Fruit fly (Drosophila melanogaster) whole organism, embryonic: ENCODE data around the gene Torsin.

ENCODE experiments used
- CG10267 ChIP-seq: fragments of 200-800 bp; sonication (Bioruptor generic); optimal IDR thresholded peaks from 2 replicates; lab custom pipeline; 2018; ENCODE audit warnings: missing biosample characterization, mild to moderate bottlenecking, missing genetic modification characterization, moderate library complexity
- CG10565 ChIP-seq: fragments of 200-800 bp; sonication (Bioruptor generic); optimal IDR thresholded peaks from 3 replicates; lab custom pipeline; 2016; ENCODE audit warnings: missing biosample characterization, mild to moderate bottlenecking, missing genetic modification characterization
- CG10654 ChIP-seq: fragments of 200-800 bp; sonication (Bioruptor generic); optimal IDR thresholded peaks from 2 replicates; lab custom pipeline; 2016; ENCODE audit warnings: missing biosample characterization, missing genetic modification characterization
- CG1233 ChIP-seq: fragments of 200-800 bp; sonication (Bioruptor generic); optimal IDR thresholded peaks from 4 replicates; lab custom pipeline; 2018; ENCODE audit warnings: missing biosample characterization, mild to moderate bottlenecking, missing genetic modification characterization
- CG14965 ChIP-seq: fragments of 200-800 bp; sonication (Bioruptor generic); optimal IDR thresholded peaks from 2 replicates; lab custom pipeline; 2016; ENCODE audit warnings: missing biosample characterization, missing genetic modification characterization, borderline replicate concordance
- CG15073 ChIP-seq: fragments of 200-800 bp; sonication (Bioruptor generic); optimal IDR thresholded peaks from 2 replicates; lab custom pipeline; 2016; ENCODE audit warnings: missing biosample characterization, missing genetic modification characterization
- CG15601 ChIP-seq: fragments of 200-800 bp; sonication (Bioruptor generic); optimal IDR thresholded peaks from 3 replicates; lab custom pipeline; 2019; ENCODE audit warnings: missing biosample characterization, mild to moderate bottlenecking, missing genetic modification characterization, moderate library complexity
- CG2120 ChIP-seq: fragments of 200-800 bp; sonication (Bioruptor generic); optimal IDR thresholded peaks from 3 replicates; lab custom pipeline; 2016; ENCODE audit warnings: missing biosample characterization, missing genetic modification characterization
- CG33557 ChIP-seq: fragments of 200-800 bp; sonication (Bioruptor generic); optimal IDR thresholded peaks from 2 replicates; lab custom pipeline; 2019; ENCODE audit warnings: missing biosample characterization, mild to moderate bottlenecking, missing genetic modification characterization, moderate library complexity
- CG34422 ChIP-seq: fragments of 200-800 bp; sonication (Bioruptor generic); IDR thresholded peaks from 3 replicates; pipeline ENCODE4 v1.3.6; 2022; ENCODE audit warnings: missing biosample characterization, missing genetic modification characterization
- CG4617 ChIP-seq: fragments of 200-800 bp; sonication (Bioruptor generic); optimal IDR thresholded peaks from 3 replicates; lab custom pipeline; 2016; ENCODE audit warnings: missing biosample characterization, missing genetic modification characterization, borderline replicate concordance
- CG4820 ChIP-seq: fragments of 200-800 bp; sonication (Bioruptor generic); optimal IDR thresholded peaks from 3 replicates; lab custom pipeline; 2016; ENCODE audit warnings: missing biosample characterization, missing genetic modification characterization
- CG6689 ChIP-seq: fragments of 200-800 bp; sonication (Bioruptor generic); IDR thresholded peaks from 2 replicates; pipeline ENCODE4 v1.3.6; 2022; ENCODE audit warnings: missing biosample characterization, missing genetic modification characterization
- CG8924 ChIP-seq: fragments of 200-800 bp; optimal IDR thresholded peaks from 3 replicates; lab custom pipeline; 2019; ENCODE audit warnings: missing biosample characterization, mild to moderate bottlenecking, missing genetic modification characterization, moderate library complexity
- Deaf1 ChIP-seq: fragments of 200-800 bp; optimal IDR thresholded peaks from 3 replicates; lab custom pipeline; 2019; ENCODE audit warnings: missing biosample characterization, mild to moderate bottlenecking, missing genetic modification characterization, moderate library complexity
- Dll ChIP-seq: fragments of 200-800 bp; sonication (Bioruptor generic); IDR thresholded peaks from 4 replicates; pipeline ENCODE4 v1.3.6; 2022; ENCODE audit warnings: missing biosample characterization, missing genetic modification characterization; ENCODE audit not compliant: partially characterized antibody
- Fer1 ChIP-seq: fragments of 200-800 bp; sonication (Bioruptor generic); optimal IDR thresholded peaks from 2 replicates; lab custom pipeline; 2017; ENCODE audit warnings: missing biosample characterization, mild to moderate bottlenecking, missing genetic modification characterization
- Fer2 ChIP-seq: fragments of 200-800 bp; sonication (Bioruptor generic); optimal IDR thresholded peaks from 2 replicates; lab custom pipeline; 2018; ENCODE audit warnings: missing biosample characterization, mild to moderate bottlenecking, missing genetic modification characterization, moderate library complexity
- Hsf ChIP-seq: fragments of 200-800 bp; sonication (Bioruptor generic); optimal IDR thresholded peaks from 3 replicates; lab custom pipeline; 2016; ENCODE audit warnings: missing biosample characterization, missing genetic modification characterization
- Jarid2 ChIP-seq: fragments of 200-800 bp; sonication (Bioruptor generic); optimal IDR thresholded peaks from 3 replicates; lab custom pipeline; 2017; ENCODE audit warnings: mild to moderate bottlenecking, missing biosample characterization, missing genetic modification reagents, missing genetic modification characterization
- Oli ChIP-seq: fragments of 200-800 bp; sonication (Bioruptor generic); optimal IDR thresholded peaks from 2 replicates; lab custom pipeline; 2018; ENCODE audit warnings: missing biosample characterization, mild to moderate bottlenecking, missing genetic modification characterization, moderate library complexity
- Ssrp ChIP-seq: fragments of 200-800 bp; sonication (Bioruptor generic); optimal IDR thresholded peaks from 2 replicates; lab custom pipeline; 2018; ENCODE audit warnings: missing biosample characterization, mild to moderate bottlenecking, missing genetic modification characterization, moderate library complexity
- Xrp1 ChIP-seq: fragments of 200-800 bp; sonication (Bioruptor generic); IDR thresholded peaks from 2 replicates; pipeline ENCODE4 v1.3.6; 2022; ENCODE audit warnings: missing biosample characterization, missing genetic modification characterization
- ap ChIP-seq: fragments of 200-800 bp; sonication (Bioruptor generic); IDR thresholded peaks from 2 replicates; pipeline ENCODE4 v1.3.6; 2022; ENCODE audit warnings: missing biosample characterization, missing genetic modification characterization
- br ChIP-seq: fragments of >200 bp; optimal IDR thresholded peaks from 2 replicates; lab custom pipeline; 2017
- cas ChIP-seq: fragments of 200-800 bp; sonication (Bioruptor generic); IDR thresholded peaks from 2 replicates; pipeline ENCODE4 v1.3.6; 2022; ENCODE audit warnings: missing biosample characterization, missing genetic modification characterization
- croc ChIP-seq: fragments of 200-800 bp; sonication (Bioruptor generic); conservative IDR thresholded peaks from 3 replicates; pipeline ENCODE4 v1.3.6; 2022; ENCODE audit warnings: missing biosample characterization, missing genetic modification characterization
- ewg ChIP-seq: fragments of 200-800 bp; sonication (Bioruptor generic); optimal IDR thresholded peaks from 3 replicates; lab custom pipeline; 2017; ENCODE audit warnings: mild to moderate bottlenecking, missing biosample characterization, missing genetic modification reagents, missing genetic modification characterization
- gce ChIP-seq: fragments of 200-800 bp; sonication (Bioruptor generic); IDR thresholded peaks from 3 replicates; pipeline ENCODE4 v1.3.6; 2022; ENCODE audit warnings: missing biosample characterization, missing genetic modification characterization
- inv ChIP-seq: fragments of 200-800 bp; sonication (Bioruptor generic); IDR thresholded peaks from 2 replicates; pipeline ENCODE4 v1.3.6; 2022; ENCODE audit warnings: missing biosample characterization, missing genetic modification characterization; ENCODE audit not compliant: partially characterized antibody
- lab ChIP-seq: fragments of 200-800 bp; sonication (Bioruptor generic); optimal IDR thresholded peaks from 3 replicates; lab custom pipeline; 2017; ENCODE audit warnings: missing biosample characterization, missing genetic modification characterization, mild to moderate bottlenecking, moderate library complexity, missing genetic modification reagents
- maf-S ChIP-seq: fragments of 200-800 bp; sonication (Bioruptor generic); optimal IDR thresholded peaks from 2 replicates; lab custom pipeline; 2016; ENCODE audit warnings: missing biosample characterization, missing genetic modification characterization
- mam ChIP-seq: fragments of 200-800 bp; sonication (Bioruptor generic); optimal IDR thresholded peaks from 3 replicates; lab custom pipeline; 2016; ENCODE audit warnings: missing biosample characterization, missing genetic modification characterization
- nau ChIP-seq: fragments of 200-800 bp; sonication (Bioruptor generic); optimal IDR thresholded peaks from 3 replicates; lab custom pipeline; 2017; ENCODE audit warnings: missing biosample characterization, mild to moderate bottlenecking, missing genetic modification characterization, missing genetic modification reagents
- nom ChIP-seq: fragments of 200-800 bp; sonication (Bioruptor generic); optimal IDR thresholded peaks from 2 replicates; lab custom pipeline; 2017; ENCODE audit warnings: missing biosample characterization, missing genetic modification characterization, mild to moderate bottlenecking, moderate library complexity, missing genetic modification reagents
- pfk ChIP-seq: fragments of 200-800 bp; sonication (Bioruptor generic); optimal IDR thresholded peaks from 2 replicates; lab custom pipeline; 2018; ENCODE audit warnings: missing biosample characterization, mild to moderate bottlenecking, missing genetic modification characterization, moderate library complexity
- prd ChIP-seq, 3 experiments: fragments of >200 bp in 2 of 3; fragments of 200-800 bp in 1 of 3; sonication (Bioruptor generic) in 1 of 3; optimal IDR thresholded peaks in 2 of 3; IDR thresholded peaks in 1 of 3; 2 replicates in 2 of 3; 3 replicates in 1 of 3; pipeline versions ENCODE4 v1.3.6 to Lab custom; 2017 to 2022; ENCODE audit warnings: missing biosample characterization in 1 of 3, missing genetic modification characterization in 1 of 3
- schlank ChIP-seq: fragments of 200-800 bp; sonication (Bioruptor generic); optimal IDR thresholded peaks from 2 replicates; lab custom pipeline; 2018; ENCODE audit warnings: missing biosample characterization, mild to moderate bottlenecking, missing genetic modification characterization
- sqz ChIP-seq: fragments of 200-800 bp; sonication (Bioruptor generic); optimal IDR thresholded peaks from 3 replicates; lab custom pipeline; 2018; ENCODE audit warnings: missing biosample characterization, mild to moderate bottlenecking, missing genetic modification characterization
- tin ChIP-seq: fragments of 200-800 bp; sonication (Bioruptor generic); optimal IDR thresholded peaks from 3 replicates; lab custom pipeline; 2016; ENCODE audit warnings: missing biosample characterization, missing genetic modification characterization
- tll ChIP-seq, 2 experiments: fragments of 200-800 bp in 1 of 2; fragments of >200 bp in 1 of 2; sonication (Bioruptor generic) in 1 of 2; optimal IDR thresholded peaks; 2 replicates each; lab custom pipeline; 2017 to 2019; ENCODE audit warnings: missing biosample characterization in 2 of 2, missing genetic modification characterization in 2 of 2, mild to moderate bottlenecking in 1 of 2, moderate library complexity in 1 of 2
- toy ChIP-seq: fragments of 200-800 bp; sonication (Bioruptor generic); IDR thresholded peaks from 2 replicates; pipeline ENCODE4 v1.3.6; 2022; ENCODE audit warnings: missing biosample characterization, missing genetic modification characterization
- trem ChIP-seq: fragments of 200-800 bp; optimal IDR thresholded peaks from 3 replicates; lab custom pipeline; 2019; ENCODE audit warnings: missing biosample characterization, mild to moderate bottlenecking, missing genetic modification characterization, moderate library complexity
- trh ChIP-seq: fragments of 200-800 bp; sonication (Bioruptor generic); optimal IDR thresholded peaks from 2 replicates; lab custom pipeline; 2016; ENCODE audit warnings: missing biosample characterization, missing genetic modification characterization
- unc-4 ChIP-seq: fragments of 200-800 bp; sonication (Bioruptor generic); IDR thresholded peaks from 2 replicates; pipeline ENCODE4 v1.3.6; 2022; ENCODE audit warnings: missing biosample characterization, missing genetic modification characterization; ENCODE audit not compliant: partially characterized antibody
- wor ChIP-seq: fragments of 200-800 bp; sonication (Bioruptor generic); IDR thresholded peaks from 2 replicates; pipeline ENCODE4 v1.3.6; 2022; ENCODE audit warnings: missing biosample characterization, missing genetic modification characterization
- zf30C ChIP-seq: fragments of 200-800 bp; sonication (Bioruptor generic); optimal IDR thresholded peaks from 3 replicates; lab custom pipeline; 2018; ENCODE audit warnings: missing biosample characterization, mild to moderate bottlenecking, missing genetic modification characterization

The Torsin gene

DNA sequence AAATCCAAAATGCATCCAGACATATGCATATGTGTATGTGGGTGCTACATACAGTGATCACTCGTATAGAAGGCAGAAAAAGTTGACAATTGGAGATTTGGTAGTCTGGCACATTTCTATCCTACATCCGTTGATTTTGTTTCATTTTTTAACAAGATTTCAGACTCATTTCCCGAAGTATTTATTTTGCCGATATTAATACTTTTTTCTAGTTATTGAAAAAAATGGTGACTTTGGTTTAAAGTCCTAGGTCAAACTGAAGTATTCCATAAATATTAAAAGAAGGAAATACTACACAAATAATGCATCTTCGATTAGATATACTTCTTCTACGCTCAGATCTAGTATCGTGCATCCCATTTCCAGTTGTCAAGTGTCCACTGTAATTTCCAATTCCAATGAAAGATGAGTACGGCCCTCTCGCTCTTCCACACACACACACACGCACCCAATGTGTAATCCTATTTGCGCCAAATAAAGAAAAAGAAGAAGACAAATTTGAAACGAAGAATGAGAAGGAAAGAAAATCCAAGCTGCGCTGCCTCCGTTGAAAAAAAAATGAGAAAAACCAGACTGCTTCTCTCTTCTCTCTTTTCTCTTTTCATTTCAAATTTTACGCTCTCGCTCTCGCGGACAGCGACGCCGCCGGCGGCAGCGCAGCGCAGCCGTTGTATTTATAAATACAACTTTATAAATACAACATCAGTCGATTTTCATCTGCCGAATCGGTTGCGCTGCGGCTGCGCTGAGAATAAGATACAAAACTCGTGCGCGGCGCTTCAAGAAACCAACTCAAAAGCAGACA lies 32.8 kb downstream of the Torsin start, which contains the start of gene peb (continued):
- 0 out of 2 replicates have a peak, but pooled peaks have one; percentile 19 for TF ChIP-seq wor (GFP tag; lab: Robert Waterston, UW)
- peak; percentile 81 for TF ChIP-seq Xrp1 (GFP tag; lab: Robert Waterston, UW)
- TF ChIP-seq inv: no peak
- TF ChIP-seq pfk: no peak
- TF ChIP-seq Ssrp: peak; percentile 86
- no peak for TF ChIP-seq trh
- peak; percentile 30; the same call in 1 of the 3 replicates for TF ChIP-seq CG34422 (GFP tag; lab: Robert Waterston, UW)
- TF ChIP-seq CG4820 (GFP tag; lab: Kevin White, UChicago): peak; percentile 57
- no peak for TF ChIP-seq CG14965 (GFP tag; lab: Kevin White, UChicago)
- TF ChIP-seq toy (GFP tag; lab: Robert Waterston, UW): 0 out of 2 replicates have a peak, but pooled peaks have one; percentile 16
- no peak for TF ChIP-seq zf30C (GFP tag; lab: Kevin White, UChicago)
- peak; percentile 52 for TF ChIP-seq tin (GFP tag; lab: Kevin White, UChicago)
- TF ChIP-seq CG2120 (GFP tag; lab: Kevin White, UChicago): no peak
- peak; percentile 21 to 63 for TF ChIP-seq tll (GFP tag; optimal IDR thresholded peaks at IDR 0.05; lab: Kevin White, UChicago)
- no peak for TF ChIP-seq Fer2 (tag; lab: Kevin White, UChicago)
- TF ChIP-seq mam (GFP tag; lab: Kevin White, UChicago): peak; percentile 22
- TF ChIP-seq cas (GFP tag; lab: Robert Waterston, UW): no peak
- no peak for TF ChIP-seq CG15601 (tag; lab: Kevin White, UChicago)
- no peak for TF ChIP-seq CG10565
- TF ChIP-seq CG15073 (GFP tag; lab: Kevin White, UChicago): no peak
- no peak for TF ChIP-seq CG4617
- TF ChIP-seq br: no peak
- no peak for TF ChIP-seq Deaf1 (tag; lab: Kevin White, UChicago)
- no peak for TF ChIP-seq ewg (GFP tag; lab: Kevin White, UChicago)
- TF ChIP-seq prd (optimal IDR thresholded peaks at IDR 0.05; lab: Kevin White, UChicago): no peak
- TF ChIP-seq prd (GFP tag; IDR thresholded peaks at IDR 0.05; lab: Robert Waterston, UW): peak; percentile 81
- TF ChIP-seq CG10654 (GFP tag; lab: Kevin White, UChicago): no peak
- TF ChIP-seq CG10267 (tag; lab: Kevin White, UChicago): peak; percentile 46
- TF ChIP-seq Oli (tag; lab: Kevin White, UChicago): peak; percentile 7
- TF ChIP-seq croc (GFP tag; lab: Robert Waterston, UW): peak; percentile 71
- no peak for TF ChIP-seq schlank (tag; lab: Kevin White, UChicago)
- peak; percentile 13; the same call in 1 of the 3 replicates for TF ChIP-seq gce (GFP tag; lab: Robert Waterston, UW)
- peak; percentile 94 for TF ChIP-seq Jarid2 (GFP tag; lab: Kevin White, UChicago)
- TF ChIP-seq CG6689 (GFP tag; lab: Robert Waterston, UW): peak; percentile 78
- TF ChIP-seq nau: no peak
- TF ChIP-seq ap (GFP tag; lab: Robert Waterston, UW): 0 out of 2 replicates have a peak, but pooled peaks have one; percentile 40
- TF ChIP-seq Fer1: no peak
- TF ChIP-seq Hsf: peak; percentile 51
- peak; percentile 10 for TF ChIP-seq CG1233 (GFP tag; lab: Kevin White, UChicago)
- peak; percentile 71 for TF ChIP-seq CG33557 (GFP tag; lab: Kevin White, UChicago)
- TF ChIP-seq unc-4 (GFP tag; lab: Robert Waterston, UW): 0 out of 2 replicates have a peak, but pooled peaks have one; percentile 29
- TF ChIP-seq maf-S (GFP tag; lab: Kevin White, UChicago): peak; percentile 27
- TF ChIP-seq nom (GFP tag; lab: Kevin White, UChicago): peak; percentile 42
- TF ChIP-seq Dll (GFP tag; lab: Robert Waterston, UW): peak; percentile 39; the same call in 2 of the 4 replicates
- peak; percentile 50 for TF ChIP-seq CG8924 (tag; lab: Kevin White, UChicago)
- peak; percentile 95 for TF ChIP-seq sqz (GFP tag; lab: Kevin White, UChicago)
- TF ChIP-seq trem (tag; lab: Kevin White, UChicago): no peak
- TF ChIP-seq lab: peak; percentile 11
